Fruit fly (Drosophila melanogaster): Measurements from ENCODE around the gene Eaf6.

- TF ChIP-seq CG8478 (optimal IDR thresholded peaks at IDR 0.05) (no peak), CTCF (optimal IDR thresholded peaks at IDR 0.05) (no peak)
Measured at dm6 chr3L:5630176-5630583, 22.1 kb upstream of the Eaf6 start.

Data from S2 (cell line).